Fruit fly (Drosophila melanogaster): Measurements from ENCODE around the gene CG9853.

Gene CG9853

dm6 chr3R:4399810-4400496, 1.9 kb downstream of the CG9853 start (continued):
- TF ChIP-seq Met (GFP tag; optimal IDR thresholded peaks at IDR 0.05) (peak; percentile 28), Lpt (GFP tag; optimal IDR thresholded peaks at IDR 0.05) (peak; percentile 5), CG4318 (GFP tag; optimal IDR thresholded peaks at IDR 0.05) (peak; percentile 29), CG16779 (tag; optimal IDR thresholded peaks at IDR 0.05) (no peak), acj6 (GFP tag; optimal IDR thresholded peaks at IDR 0.05) (peak; percentile 45), cyc (GFP tag; optimal IDR thresholded peaks at IDR 0.05) (peak; percentile 30), Sox102F (GFP tag; optimal IDR thresholded peaks at IDR 0.05) (no peak), Gug (GFP tag; IDR thresholded peaks at IDR 0.05) (no peak), CG11294 (GFP tag; IDR thresholded peaks at IDR 0.05) (no peak), CG3919 (GFP tag; optimal IDR thresholded peaks at IDR 0.05) (no peak), CG7368 (GFP tag; optimal IDR thresholded peaks at IDR 0.05) (no peak)

dm6 chr3R:4397403-4398079, 4.3 kb downstream of the CG9853 start, which contains the start of gene CG9855:
Gene CG9855, minus strand, starts transcription at chr3R:4397875.
- TF ChIP-seq dsx (GFP tag; optimal IDR thresholded peaks at IDR 0.05; ENCODE audit: poor library complexity, severe bottlenecking): peak; percentile 86
- peak; percentile 14 for TF ChIP-seq Sox14 (GFP tag; optimal IDR thresholded peaks at IDR 0.05)
- no peak for TF ChIP-seq CG6163 (GFP tag; IDR thresholded peaks at IDR 0.05)
- TF ChIP-seq CG15336 (GFP tag; IDR thresholded peaks at IDR 0.05): no peak
- TF ChIP-seq CG8119 (GFP tag; IDR thresholded peaks at IDR 0.05): no peak
- no peak for TF ChIP-seq spab (GFP tag; optimal IDR thresholded peaks at IDR 0.05)
- TF ChIP-seq Eip78C (GFP tag): peak; percentile 73
- TF ChIP-seq Hr38 (GFP tag; optimal IDR thresholded peaks at IDR 0.05): no peak
- no peak for TF ChIP-seq CG11902 (GFP tag; optimal IDR thresholded peaks at IDR 0.05)
- TF ChIP-seq Blimp-1 (GFP tag; optimal IDR thresholded peaks at IDR 0.05): peak; percentile 10
- TF ChIP-seq svp (GFP tag): no peak
- no peak for TF ChIP-seq CG3919 (GFP tag; optimal IDR thresholded peaks at IDR 0.05)

- peak; percentile 68 to 76 for TF ChIP-seq ss (GFP tag; optimal IDR thresholded peaks at IDR 0.05)
- TF ChIP-seq topi (GFP tag; optimal IDR thresholded peaks at IDR 0.05): peak; percentile 95
- peak; percentile 86 to 89 for TF ChIP-seq salr (GFP tag; optimal IDR thresholded peaks at IDR 0.05)
- TF ChIP-seq Smox (GFP tag; optimal IDR thresholded peaks at IDR 0.05): peak; percentile 90
- TF ChIP-seq CG10669 (GFP tag; optimal IDR thresholded peaks at IDR 0.05): peak; percentile 86
- TF ChIP-seq net (GFP tag; optimal IDR thresholded peaks at IDR 0.05): peak; percentile 94
- peak; percentile 97 for TF ChIP-seq CG15336 (GFP tag; IDR thresholded peaks at IDR 0.05)
- peak; percentile 95 for TF ChIP-seq dac (GFP tag; optimal IDR thresholded peaks at IDR 0.05)
- TF ChIP-seq CG4318 (GFP tag; optimal IDR thresholded peaks at IDR 0.05): peak; percentile 93
- TF ChIP-seq fd59A (GFP tag; optimal IDR thresholded peaks at IDR 0.05): peak; percentile 80
- TF ChIP-seq CG11762 (GFP tag; optimal IDR thresholded peaks at IDR 0.05; ENCODE audit: insufficient read depth): peak; percentile 87
- TF ChIP-seq CG6854 (GFP tag; optimal IDR thresholded peaks at IDR 0.05): peak; percentile 88
- TF ChIP-seq CG34406 (GFP tag; optimal IDR thresholded peaks at IDR 0.05): peak; percentile 94
- peak; percentile 95 for TF ChIP-seq cyc (GFP tag; optimal IDR thresholded peaks at IDR 0.05)
- TF ChIP-seq CG6792 (GFP tag; optimal IDR thresholded peaks at IDR 0.05): peak; percentile 93
- TF ChIP-seq svp (GFP tag): peak; percentile 98
- TF ChIP-seq acj6 (GFP tag; optimal IDR thresholded peaks at IDR 0.05): peak; percentile 94
- peak; percentile 94 for TF ChIP-seq lz (GFP tag; optimal IDR thresholded peaks at IDR 0.05)
- TF ChIP-seq CG16779 (tag; optimal IDR thresholded peaks at IDR 0.05): peak; percentile 88
- TF ChIP-seq Hr38 (GFP tag; optimal IDR thresholded peaks at IDR 0.05): no peak
- peak; percentile 97 for TF ChIP-seq Sox14 (GFP tag; optimal IDR thresholded peaks at IDR 0.05)
- TF ChIP-seq CG9139 (GFP tag; optimal IDR thresholded peaks at IDR 0.05): peak; percentile 52
- peak; percentile 65 for TF ChIP-seq CG6808 (GFP tag; optimal IDR thresholded peaks at IDR 0.05)
- TF ChIP-seq pdm3 (GFP tag; optimal IDR thresholded peaks at IDR 0.05): peak; percentile 96
- TF ChIP-seq dsx (GFP tag; optimal IDR thresholded peaks at IDR 0.05; ENCODE audit: poor library complexity, severe bottlenecking): peak; percentile 88
- peak; percentile 61 for TF ChIP-seq Blimp-1 (GFP tag; optimal IDR thresholded peaks at IDR 0.05)
- peak; percentile 76 for TF ChIP-seq spab (GFP tag; optimal IDR thresholded peaks at IDR 0.05)
- peak; percentile 83 for TF ChIP-seq fd85E (GFP tag; optimal IDR thresholded peaks at IDR 0.05)
- peak; percentile 89 for TF ChIP-seq fkh (GFP tag; optimal IDR thresholded peaks at IDR 0.05)
- TF ChIP-seq esn (GFP tag; optimal IDR thresholded peaks at IDR 0.05): peak; percentile 96
These were observed 6.9 kb downstream of the CG9853 start for dm6 chr3R:4394654-4395581.
